Fruit fly (Drosophila melanogaster) whole organism, embryonic: ENCODE data around the gene Lasp.

Experiments used
- Abd-B ChIP-seq: fragments of 200-800 bp; sonication (Bioruptor generic); optimal IDR thresholded peaks from 2 replicates; lab custom pipeline; 2018; ENCODE audit warnings: missing biosample characterization, mild to moderate bottlenecking, missing genetic modification characterization, moderate library complexity
- Antp ChIP-seq: fragments of 200-800 bp; sonication (Bioruptor generic); optimal IDR thresholded peaks from 3 replicates; lab custom pipeline; 2016; ENCODE audit warnings: missing biosample characterization, missing genetic modification characterization
- CG1024 ChIP-seq: fragments of 200-800 bp; sonication (Bioruptor generic); IDR thresholded peaks from 2 replicates; pipeline ENCODE4 v1.3.6; 2022; ENCODE audit warnings: missing biosample characterization, missing genetic modification characterization
- CG10543 ChIP-seq: fragments of 200-800 bp; sonication (Bioruptor generic); optimal IDR thresholded peaks from 3 replicates; lab custom pipeline; 2017; ENCODE audit warnings: missing biosample characterization, mild to moderate bottlenecking, missing genetic modification characterization, moderate library complexity
- CG11398 ChIP-seq: fragments of 200-800 bp; sonication (Bioruptor generic); optimal IDR thresholded peaks from 2 replicates; lab custom pipeline; 2016; ENCODE audit warnings: missing biosample characterization, missing genetic modification characterization
- CG11560 ChIP-seq: fragments of 200-800 bp; sonication (Bioruptor generic); IDR thresholded peaks from 3 replicates; pipeline ENCODE4 v1.3.6; 2022; ENCODE audit warnings: missing biosample characterization, missing genetic modification characterization
- CG14667 ChIP-seq: fragments of 200-800 bp; sonication (Bioruptor generic); IDR thresholded peaks from 2 replicates; pipeline ENCODE4 v1.3.6; 2022; ENCODE audit warnings: missing biosample characterization, missing genetic modification characterization
- CG17359 ChIP-seq: fragments of 200-800 bp; sonication (Bioruptor generic); optimal IDR thresholded peaks from 3 replicates; lab custom pipeline; 2018; ENCODE audit warnings: missing biosample characterization, mild to moderate bottlenecking, missing genetic modification characterization, moderate library complexity
- CG17568 ChIP-seq: fragments of 200-800 bp; sonication (Bioruptor generic); optimal IDR thresholded peaks from 2 replicates; lab custom pipeline; 2018; ENCODE audit warnings: missing biosample characterization, mild to moderate bottlenecking, missing genetic modification characterization, moderate library complexity
- CG18619 ChIP-seq: fragments of 200-800 bp; sonication (Bioruptor generic); optimal IDR thresholded peaks from 3 replicates; lab custom pipeline; 2017; ENCODE audit warnings: missing biosample characterization, mild to moderate bottlenecking, missing genetic modification characterization
- CG2129 ChIP-seq: fragments of 200-800 bp; sonication (Bioruptor generic); IDR thresholded peaks from 2 replicates; pipeline ENCODE4 v1.3.6; 2022; ENCODE audit warnings: missing biosample characterization, missing genetic modification characterization; ENCODE audit not compliant: partially characterized antibody
- CG31365 ChIP-seq: fragments of 200-800 bp; sonication (Bioruptor generic); optimal IDR thresholded peaks from 2 replicates; lab custom pipeline; 2018; ENCODE audit warnings: missing biosample characterization, mild to moderate bottlenecking, missing genetic modification characterization
- CG3163 ChIP-seq: fragments of 200-800 bp; sonication (Bioruptor generic); optimal IDR thresholded peaks from 3 replicates; lab custom pipeline; 2016; ENCODE audit warnings: missing biosample characterization, missing genetic modification characterization
- CG32772 ChIP-seq: fragments of 200-800 bp; sonication (Bioruptor generic); IDR thresholded peaks from 2 replicates; pipeline ENCODE4 v1.3.6; 2022; ENCODE audit warnings: missing biosample characterization, missing genetic modification characterization
- CG33557 ChIP-seq: fragments of 200-800 bp; sonication (Bioruptor generic); optimal IDR thresholded peaks from 2 replicates; lab custom pipeline; 2019; ENCODE audit warnings: missing biosample characterization, mild to moderate bottlenecking, missing genetic modification characterization, moderate library complexity
- CG4730 ChIP-seq: fragments of 200-800 bp; sonication (Bioruptor generic); IDR thresholded peaks from 2 replicates; pipeline ENCODE4 v1.3.6; 2022; ENCODE audit warnings: missing biosample characterization, missing genetic modification characterization
- CG6689 ChIP-seq: fragments of 200-800 bp; sonication (Bioruptor generic); IDR thresholded peaks from 2 replicates; pipeline ENCODE4 v1.3.6; 2022; ENCODE audit warnings: missing biosample characterization, missing genetic modification characterization
- CG7928 ChIP-seq: fragments of 200-800 bp; sonication (Bioruptor generic); optimal IDR thresholded peaks from 2 replicates; lab custom pipeline; 2017; ENCODE audit warnings: missing biosample characterization, mild to moderate bottlenecking, missing genetic modification characterization
- CG9215 ChIP-seq: fragments of 200-800 bp; sonication (Bioruptor generic); IDR thresholded peaks from 2 replicates; pipeline ENCODE4 v1.3.6; 2022; ENCODE audit warnings: missing biosample characterization, missing genetic modification characterization
- CG9437 ChIP-seq: fragments of 200-800 bp; sonication (Bioruptor generic); optimal IDR thresholded peaks from 2 replicates; lab custom pipeline; 2018; ENCODE audit warnings: missing biosample characterization, mild to moderate bottlenecking, missing genetic modification characterization
- CG9817 ChIP-seq: fragments of 200-800 bp; sonication (Bioruptor generic); optimal IDR thresholded peaks from 2 replicates; lab custom pipeline; 2018; ENCODE audit warnings: missing biosample characterization, mild to moderate bottlenecking, missing genetic modification characterization, moderate library complexity
- CrebB ChIP-seq: fragments of 200-800 bp; sonication (Bioruptor generic); optimal IDR thresholded peaks from 3 replicates; lab custom pipeline; 2018; ENCODE audit warnings: missing biosample characterization, mild to moderate bottlenecking, missing genetic modification characterization
- ERR ChIP-seq: fragments of 200-800 bp; sonication (Bioruptor generic); optimal IDR thresholded peaks from 2 replicates; lab custom pipeline; 2016; ENCODE audit warnings: missing biosample characterization, missing genetic modification characterization
- Eip74EF ChIP-seq, 2 experiments: fragments of 200-800 bp in 1 of 2; fragments of >200 bp in 1 of 2; sonication (Bioruptor generic) in 1 of 2; optimal IDR thresholded peaks; 2 replicates each; lab custom pipeline; 2017 to 2019; ENCODE audit warnings: missing biosample characterization in 2 of 2, missing genetic modification characterization in 2 of 2, mild to moderate bottlenecking in 1 of 2, moderate library complexity in 1 of 2
- GATAe ChIP-seq: fragments of 200-800 bp; sonication (Bioruptor generic); conservative IDR thresholded peaks from 2 replicates; pipeline ENCODE4 v1.3.6; 2022; ENCODE audit warnings: missing biosample characterization, missing genetic modification characterization
- Hr3 ChIP-seq: fragments of 200-800 bp; sonication (Bioruptor generic); optimal IDR thresholded peaks from 3 replicates; lab custom pipeline; 2016; ENCODE audit warnings: missing biosample characterization, missing genetic modification characterization
- Mes4 ChIP-seq: fragments of 200-800 bp; sonication (Bioruptor generic); optimal IDR thresholded peaks from 2 replicates; lab custom pipeline; 2016; ENCODE audit warnings: missing biosample characterization, missing genetic modification characterization
- NK7.1 ChIP-seq: fragments of 200-800 bp; sonication (Bioruptor generic); optimal IDR thresholded peaks from 3 replicates; lab custom pipeline; 2016; ENCODE audit warnings: missing biosample characterization, missing genetic modification characterization
- Side ChIP-seq: fragments of 200-800 bp; sonication (Bioruptor generic); optimal IDR thresholded peaks from 2 replicates; lab custom pipeline; 2016; ENCODE audit warnings: missing biosample characterization, missing genetic modification characterization
- TFAM ChIP-seq: fragments of 200-800 bp; sonication (Bioruptor generic); optimal IDR thresholded peaks from 2 replicates; lab custom pipeline; 2017; ENCODE audit warnings: missing biosample characterization, missing genetic modification characterization, inconsistent platforms
- abd-A ChIP-seq: fragments of 200-800 bp; sonication (Bioruptor generic); optimal IDR thresholded peaks from 3 replicates; lab custom pipeline; 2019; ENCODE audit warnings: missing biosample characterization, mild to moderate bottlenecking, missing genetic modification characterization, moderate library complexity
- bowl ChIP-seq: fragments of 200-800 bp; sonication (Bioruptor generic); IDR thresholded peaks from 2 replicates; pipeline ENCODE4 v1.3.6; 2022; ENCODE audit warnings: missing biosample characterization, missing genetic modification characterization
- cato ChIP-seq: fragments of 200-800 bp; sonication (Bioruptor generic); optimal IDR thresholded peaks from 2 replicates; lab custom pipeline; 2016; ENCODE audit warnings: missing biosample characterization, missing genetic modification characterization, borderline replicate concordance
- dmrt11E ChIP-seq: fragments of 200-800 bp; sonication (Bioruptor generic); optimal IDR thresholded peaks from 3 replicates; lab custom pipeline; 2018; ENCODE audit warnings: missing biosample characterization, mild to moderate bottlenecking, missing genetic modification characterization, moderate library complexity
- ewg ChIP-seq: fragments of 200-800 bp; sonication (Bioruptor generic); optimal IDR thresholded peaks from 3 replicates; lab custom pipeline; 2017; ENCODE audit warnings: mild to moderate bottlenecking, missing biosample characterization, missing genetic modification reagents, missing genetic modification characterization
- grn ChIP-seq: fragments of 200-800 bp; sonication (Bioruptor generic); optimal IDR thresholded peaks from 3 replicates; lab custom pipeline; 2017; ENCODE audit warnings: missing biosample characterization, missing genetic modification characterization
- gt ChIP-seq: fragments of 200-800 bp; sonication (Bioruptor generic); IDR thresholded peaks from 2 replicates; pipeline ENCODE4 v1.3.6; 2022; ENCODE audit warnings: missing biosample characterization, missing genetic modification characterization
- hbn ChIP-seq: fragments of 200-800 bp; sonication (Bioruptor generic); IDR thresholded peaks from 2 replicates; pipeline ENCODE4 v1.3.6; 2022; ENCODE audit warnings: missing biosample characterization, missing genetic modification characterization; ENCODE audit not compliant: partially characterized antibody
- kni ChIP-seq: fragments of 200-800 bp; sonication (Bioruptor generic); optimal IDR thresholded peaks from 3 replicates; lab custom pipeline; 2017; ENCODE audit warnings: mild to moderate bottlenecking, missing biosample characterization, missing genetic modification reagents, missing genetic modification characterization
- luna ChIP-seq: fragments of 200-800 bp; sonication (Bioruptor generic); optimal IDR thresholded peaks from 2 replicates; lab custom pipeline; 2016; ENCODE audit warnings: missing biosample characterization, missing genetic modification characterization
- maf-S ChIP-seq: fragments of 200-800 bp; sonication (Bioruptor generic); optimal IDR thresholded peaks from 2 replicates; lab custom pipeline; 2016; ENCODE audit warnings: missing biosample characterization, missing genetic modification characterization
- otp ChIP-seq: fragments of 200-800 bp; sonication (Bioruptor generic); IDR thresholded peaks from 3 replicates; pipeline ENCODE4, ENCODE4 v1.3.6; 2022; ENCODE audit warnings: missing biosample characterization, missing genetic modification characterization
- sens-2 ChIP-seq: fragments of 200-800 bp; sonication (Bioruptor generic); IDR thresholded peaks from 2 replicates; pipeline ENCODE4 v1.3.6; 2022; ENCODE audit warnings: missing biosample characterization, missing genetic modification characterization
- sima ChIP-seq: fragments of 200-800 bp; sonication (Bioruptor generic); optimal IDR thresholded peaks from 2 replicates; lab custom pipeline; 2016; ENCODE audit warnings: missing biosample characterization, missing genetic modification characterization
- stwl ChIP-seq: fragments of 200-800 bp; sonication (Bioruptor generic); optimal IDR thresholded peaks from 3 replicates; lab custom pipeline; 2018; ENCODE audit warnings: missing biosample characterization, mild to moderate bottlenecking, missing genetic modification characterization, moderate library complexity
- tgo ChIP-seq: fragments of 200-800 bp; sonication (Bioruptor generic); IDR thresholded peaks from 3 replicates; pipeline ENCODE4 v1.3.6; 2022; ENCODE audit warnings: missing biosample characterization, missing genetic modification characterization
- tio ChIP-seq: fragments of 200-800 bp; sonication (Bioruptor generic); optimal IDR thresholded peaks from 2 replicates; lab custom pipeline; 2017; ENCODE audit warnings: missing biosample characterization, missing genetic modification characterization, inconsistent platforms
- vnd ChIP-seq: fragments of 200-800 bp; sonication (Bioruptor generic); IDR thresholded peaks from 3 replicates; pipeline ENCODE4 v1.3.6; 2022; ENCODE audit warnings: missing biosample characterization, missing genetic modification characterization; ENCODE audit not compliant: partially characterized antibody
- z ChIP-seq: fragments of 200-800 bp; sonication (Bioruptor generic); IDR thresholded peaks from 3 replicates; pipeline ENCODE4 v1.3.6; 2022; ENCODE audit warnings: missing biosample characterization, missing genetic modification characterization
- zen2 ChIP-seq: fragments of 200-800 bp; sonication (Bioruptor generic); IDR thresholded peaks from 3 replicates; pipeline ENCODE4 v1.3.6; 2022; ENCODE audit warnings: missing biosample characterization, missing genetic modification characterization; ENCODE audit not compliant: partially characterized antibody

The Lasp gene

dm6 chr3L:16647578-16648113 lies 63.8 kb downstream of the Lasp start, which contains the start of gene Abl (continued):
- TF ChIP-seq stwl (tag; lab: Kevin White, UChicago) (peak; percentile 97), CG18619 (GFP tag; lab: Kevin White, UChicago) (no peak), Mes4 (GFP tag; lab: Kevin White, UChicago) (peak; percentile 63), Abd-B (GFP tag; lab: Kevin White, UChicago) (peak; percentile 85), grn (GFP tag; lab: Kevin White, UChicago) (peak; percentile 79), GATAe (no peak), Antp (peak; percentile 78), tgo (GFP tag; lab: Robert Waterston, UW) (peak; percentile 39; the same call in 1 of the 3 replicates), gt (GFP tag; lab: Robert Waterston, UW) (no peak), CG7928 (peak; percentile 63), cato (peak; percentile 55), TFAM (GFP tag; lab: Kevin White, UChicago) (no peak), CG10543 (peak; percentile 35), ewg (GFP tag; lab: Kevin White, UChicago) (peak; percentile 29), CrebB (tag; lab: Kevin White, UChicago) (peak; percentile 78), CG3163 (GFP tag; lab: Kevin White, UChicago) (peak; percentile 75), CG32772 (GFP tag; lab: Robert Waterston, UW) (no peak), tio (no peak), Eip74EF (GFP tag; optimal IDR thresholded peaks at IDR 0.05; lab: Kevin White, UChicago) (peak in 1 of 2 experiments; percentile 32), dmrt11E (tag; lab: Kevin White, UChicago) (no peak), CG31365 (tag; lab: Kevin White, UChicago) (no peak), CG1024 (GFP tag; lab: Robert Waterston, UW) (no peak), CG2129 (peak; percentile 56), ERR (GFP tag; lab: Kevin White, UChicago) (peak; percentile 90), luna (GFP tag; lab: Kevin White, UChicago) (peak; percentile 79), zen2 (GFP tag; lab: Robert Waterston, UW) (0 out of 3 replicates have a peak, but pooled peaks have one; percentile 34), CG33557 (GFP tag; lab: Kevin White, UChicago) (no peak), maf-S (peak; percentile 77), kni (GFP tag; lab: Kevin White, UChicago) (peak; percentile 19), CG9437 (GFP tag; lab: Kevin White, UChicago) (no peak), CG9215 (GFP tag; lab: Robert Waterston, UW) (no peak), CG4730 (GFP tag; lab: Robert Waterston, UW) (no peak), CG17359 (peak; percentile 49), hbn (GFP tag; lab: Robert Waterston, UW) (peak; percentile 82), CG11560 (tag; lab: Robert Waterston, UW) (peak; percentile 70; the same call in 2 of the 3 replicates), Side (GFP tag; lab: Kevin White, UChicago) (peak; percentile 74), otp (GFP tag; lab: Robert Waterston, UW) (peak; percentile 8; the same call in 2 of the 3 replicates), vnd (GFP tag; lab: Robert Waterston, UW) (peak; percentile 52; the same call in 2 of the 3 replicates), Hr3 (GFP tag; lab: Kevin White, UChicago) (peak; percentile 44), CG17568 (GFP tag; lab: Kevin White, UChicago) (no peak), CG11398 (GFP tag; lab: Kevin White, UChicago) (peak; percentile 22), sima (GFP tag; lab: Kevin White, UChicago) (peak; percentile 16), bowl (GFP tag; lab: Robert Waterston, UW) (no peak; the same call in 1 of the 2 replicates), sens-2 (GFP tag; lab: Robert Waterston, UW) (no peak), CG9817 (tag; lab: Kevin White, UChicago) (peak; percentile 69), CG6689 (GFP tag; lab: Robert Waterston, UW) (no peak), abd-A (tag; lab: Kevin White, UChicago) (peak; percentile 87), z (GFP tag; lab: Robert Waterston, UW) (no peak), CG14667 (GFP tag; lab: Robert Waterston, UW) (no peak), NK7.1 (GFP tag; lab: Kevin White, UChicago) (peak; percentile 60)
